Fruit fly (Drosophila melanogaster) whole organism, pupa: Measurements from ENCODE around the gene dlg1.

Experiments used
- CG12605 ChIP-seq: fragments of 200-800 bp; sonication (Bioruptor generic); IDR thresholded peaks from 2 replicates; pipeline ENCODE4 v1.3.6; 2022; ENCODE audit warnings: missing biosample characterization, missing genetic modification characterization
- CG14655 ChIP-seq: fragments of 200-800 bp; sonication (Bioruptor generic); optimal IDR thresholded peaks from 3 replicates; lab custom pipeline; 2017; ENCODE audit warnings: mild to moderate bottlenecking, missing biosample characterization, missing genetic modification reagents, missing genetic modification characterization
- CG15710 ChIP-seq: fragments of 200-800 bp; sonication (Bioruptor generic); optimal IDR thresholded peaks from 2 replicates; lab custom pipeline; 2018; ENCODE audit warnings: missing biosample characterization, mild to moderate bottlenecking, missing genetic modification characterization, moderate library complexity
- CG32121 ChIP-seq: fragments of 200-800 bp; sonication (Bioruptor generic); IDR thresholded peaks from 2 replicates; pipeline ENCODE4 v1.3.6; 2022; ENCODE audit warnings: missing biosample characterization, missing genetic modification characterization
- CG34367 ChIP-seq: fragments of 200-800 bp; sonication (Bioruptor generic); optimal IDR thresholded peaks from 2 replicates; lab custom pipeline; 2018; ENCODE audit warnings: missing biosample characterization, mild to moderate bottlenecking, missing genetic modification characterization
- CG4496 ChIP-seq: fragments of 200-800 bp; sonication (Bioruptor generic); IDR thresholded peaks from 3 replicates; pipeline ENCODE4 v1.3.6; 2022; ENCODE audit warnings: missing biosample characterization, missing genetic modification characterization
- CG8159 ChIP-seq: fragments of 200-800 bp; sonication (Bioruptor generic); optimal IDR thresholded peaks from 3 replicates; lab custom pipeline; 2018; ENCODE audit warnings: missing biosample characterization, mild to moderate bottlenecking, missing genetic modification characterization, moderate library complexity
- CG9948 ChIP-seq: fragments of 200-800 bp; sonication (Bioruptor generic); optimal IDR thresholded peaks from 2 replicates; lab custom pipeline; 2018; ENCODE audit warnings: missing biosample characterization, mild to moderate bottlenecking, missing genetic modification characterization, moderate library complexity
- D1 ChIP-seq: fragments of 200-800 bp; sonication (Bioruptor generic); optimal IDR thresholded peaks from 2 replicates; lab custom pipeline; 2018; ENCODE audit warnings: missing biosample characterization, mild to moderate bottlenecking, missing genetic modification characterization, moderate library complexity
- EcR ChIP-seq: fragments of 200-800 bp; sonication (Bioruptor generic); optimal IDR thresholded peaks from 3 replicates; lab custom pipeline; 2019; ENCODE audit warnings: missing biosample characterization, missing genetic modification characterization, mild to moderate bottlenecking, moderate library complexity, missing genetic modification reagents
- Pif1B ChIP-seq: fragments of 200-800 bp; sonication (Bioruptor generic); optimal IDR thresholded peaks from 3 replicates; lab custom pipeline; 2016; ENCODE audit warnings: missing biosample characterization, missing genetic modification characterization
- gl ChIP-seq: fragments of 200-800 bp; sonication (Bioruptor generic); optimal IDR thresholded peaks from 2 replicates; lab custom pipeline; 2018; ENCODE audit warnings: missing biosample characterization, mild to moderate bottlenecking, missing genetic modification characterization

DNA sequence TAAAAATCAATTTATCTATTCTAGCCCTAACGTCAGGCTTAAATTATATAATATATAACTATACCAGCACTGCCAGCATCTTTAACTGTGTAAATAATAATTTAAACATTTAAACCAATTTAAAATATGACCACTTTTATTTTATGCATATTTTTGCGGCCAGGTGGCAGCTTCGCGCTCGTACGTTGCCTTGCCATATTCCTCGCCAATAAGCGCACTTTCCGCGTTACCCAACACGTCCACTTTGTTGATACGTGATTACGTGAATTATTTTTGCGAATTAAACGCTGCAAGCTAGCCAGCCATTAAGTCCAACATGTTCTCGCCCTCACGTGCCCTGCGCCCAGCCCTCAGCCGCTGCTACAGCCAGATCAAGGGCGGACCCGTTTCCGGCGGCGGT, 19.7 kb upstream of the dlg1 start, which contains the start of gene NdufV3:
- no peak for TF ChIP-seq CG12605 (GFP tag; lab: Robert Waterston, UW)
- TF ChIP-seq CG9948 (tag; lab: Kevin White, UChicago), result no peak
- TF ChIP-seq Pif1B (GFP tag; lab: Kevin White, UChicago), result no peak
- no peak for TF ChIP-seq D1 (tag; lab: Kevin White, UChicago)
- TF ChIP-seq CG34367 (tag; lab: Kevin White, UChicago), result no peak
- TF ChIP-seq CG14655 (GFP tag; lab: Kevin White, UChicago), result no peak
- no peak for TF ChIP-seq EcR (GFP tag; lab: Kevin White, UChicago)
- no peak for TF ChIP-seq gl (tag; lab: Kevin White, UChicago)
- TF ChIP-seq CG15710, result no peak
- no peak for TF ChIP-seq CG8159 (tag; lab: Kevin White, UChicago)
- no peak for TF ChIP-seq CG32121 (GFP tag; lab: Robert Waterston, UW)
- no peak for TF ChIP-seq CG4496
